Worm (Caenorhabditis elegans) whole organism, L4 larva: ENCODE results near the gene gex-4.

ENCODE experiments used
- dve-1 ChIP-seq: sonication (generic microtip); optimal IDR thresholded peaks from 2 replicates; lab custom pipeline; 2017; ENCODE audit warnings: antibody characterized with exemption, mild to moderate bottlenecking, missing genetic modification characterization, missing compliant biosample characterization; ENCODE audit not compliant: insufficient read depth
- fos-1 ChIP-seq: fragments of 150-350 bp; optimal IDR thresholded peaks from 2 replicates; lab custom pipeline; 2014; ENCODE audit warnings: missing biosample characterization, missing genetic modification characterization
- hlh-11 ChIP-seq: fragments of 200-800 bp; sonication (Bioruptor generic); optimal IDR thresholded peaks from 2 replicates; lab custom pipeline; 2018; ENCODE audit warnings: mild to moderate bottlenecking, missing genetic modification characterization, missing compliant biosample characterization
- madf-9 ChIP-seq: fragments of 200-800 bp; sonication (Bioruptor generic); conservative IDR thresholded peaks from 2 replicates; pipeline ENCODE4 v1.3.6; 2022; ENCODE audit warnings: missing genetic modification reagents, missing genetic modification characterization, missing compliant biosample characterization
- pha-4 ChIP-seq, 2 experiments: fragments of 150-350 bp in 1 of 2; fragments of 200-800 bp in 1 of 2; sonication (Bioruptor generic) in 1 of 2; IDR thresholded peaks in 1 of 2; optimal IDR thresholded peaks in 1 of 2; 2 replicates each; pipeline versions ENCODE4 v1.3.6 to Lab custom; 2014 to 2022; ENCODE audit warnings: missing genetic modification characterization in 2 of 2, missing genetic modification reagents in 2 of 2, missing biosample characterization in 1 of 2, missing compliant biosample characterization in 1 of 2

ce11 chrIII:12235359-12235758, 16.9 kb upstream of the gex-4 start:
- TF ChIP-seq fos-1 (tag; lab: Kevin White, UChicago) (no peak), pha-4 (GFP tag; IDR thresholded peaks at IDR 0.05; lab: Robert Waterston, UW) (no peak), pha-4 (tag; optimal IDR thresholded peaks at IDR 0.05; lab: Kevin White, UChicago) (no peak), hlh-11 (tag; lab: Kevin White, UChicago) (no peak), dve-1 (tag; lab: Kevin White, UChicago) (no peak), madf-9 (no peak)
